Fruit fly (Drosophila melanogaster): ENCODE data around the gene CG13362.
A peak's percentile ranks its signal among the peaks of the same experiment; 100 is the strongest.

Gene CG13362

DNA sequence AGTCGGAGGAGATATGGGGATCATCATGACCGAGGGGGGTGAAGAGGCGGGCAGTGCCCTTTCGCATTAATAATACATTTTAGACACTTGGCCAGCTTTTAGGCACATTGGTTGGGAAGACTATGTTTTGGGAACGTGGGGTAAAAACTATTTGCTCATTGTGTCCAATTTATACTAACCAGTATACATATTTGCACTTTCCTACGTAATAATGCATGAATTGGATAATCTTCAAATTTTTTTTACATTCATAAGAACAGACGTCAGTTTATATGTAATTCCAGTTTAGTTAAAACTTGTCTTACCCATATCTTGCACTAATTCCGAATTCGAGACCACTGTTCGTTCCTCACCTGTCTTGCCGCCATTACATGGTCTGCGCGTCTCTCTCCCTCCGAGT is 28.2 kb upstream of the CG13362 start (continued):
- TF ChIP-seq Asciz (GFP tag; optimal IDR thresholded peaks at IDR 0.05) (no peak), nom (GFP tag; optimal IDR thresholded peaks at IDR 0.05) (peak; percentile 14), klu (GFP tag; IDR thresholded peaks at IDR 0.05) (no peak), CG14860 (GFP tag; IDR thresholded peaks at IDR 0.05; ENCODE audit: partially characterized antibody) (no peak), gcm (GFP tag; optimal IDR thresholded peaks at IDR 0.05) (no peak), al (GFP tag; IDR thresholded peaks at IDR 0.05) (no peak), D (optimal IDR thresholded peaks at IDR 0.05) (no peak), D (GFP tag; optimal IDR thresholded peaks at IDR 0.05) (no peak), CG30431 (GFP tag; optimal IDR thresholded peaks at IDR 0.05) (no peak), dpn (GFP tag; optimal IDR thresholded peaks at IDR 0.05) (no peak), amos (GFP tag; IDR thresholded peaks at IDR 0.05; ENCODE audit: partially characterized antibody) (no peak), CG18262 (tag; optimal IDR thresholded peaks at IDR 0.05) (peak; percentile 44), CG18599 (GFP tag; optimal IDR thresholded peaks at IDR 0.05) (peak; percentile 12), CG9932 (GFP tag; IDR thresholded peaks at IDR 0.05) (no peak), Mad (GFP tag; optimal IDR thresholded peaks at IDR 0.05) (no peak), Ptx1 (GFP tag; IDR thresholded peaks at IDR 0.05) (peak; percentile 37; the same call in 1 of the 2 replicates), CG6175 (GFP tag; IDR thresholded peaks at IDR 0.05) (no peak), tup (GFP tag; optimal IDR thresholded peaks at IDR 0.05) (no peak), Awh (GFP tag; IDR thresholded peaks at IDR 0.05) (no peak), hbn (GFP tag; IDR thresholded peaks at IDR 0.05; ENCODE audit: partially characterized antibody) (no peak), CG2199 (GFP tag; IDR thresholded peaks at IDR 0.05) (no peak), CG3065 (GFP tag; optimal IDR thresholded peaks at IDR 0.05) (no peak), CG12236 (GFP tag; optimal IDR thresholded peaks at IDR 0.05) (no peak), gcm2 (GFP tag; optimal IDR thresholded peaks at IDR 0.05) (no peak), jumu (GFP tag; optimal IDR thresholded peaks at IDR 0.05) (peak; percentile 20), ci (GFP tag; IDR thresholded peaks at IDR 0.05) (no peak), pzg (GFP tag; optimal IDR thresholded peaks at IDR 0.05) (no peak), CG10462 (GFP tag; optimal IDR thresholded peaks at IDR 0.05) (no peak), CG18764 (GFP tag; optimal IDR thresholded peaks at IDR 0.05) (no peak), Hand (GFP tag; optimal IDR thresholded peaks at IDR 0.05) (no peak), nerfin-1 (tag; optimal IDR thresholded peaks at IDR 0.05) (no peak), CG1529 (GFP tag; optimal IDR thresholded peaks at IDR 0.05) (no peak), CG31365 (tag; optimal IDR thresholded peaks at IDR 0.05) (no peak), Antp (GFP tag; optimal IDR thresholded peaks at IDR 0.05) (peak; percentile 0), pan (optimal IDR thresholded peaks at IDR 0.05) (no peak), pan (GFP tag; optimal IDR thresholded peaks at IDR 0.05 in 1 of 2, IDR thresholded peaks at IDR 0.05 in 1 of 2) (no peak), CG12155 (GFP tag; optimal IDR thresholded peaks at IDR 0.05) (no peak), Adf1 (GFP tag; IDR thresholded peaks at IDR 0.05) (no peak), Oli (tag; optimal IDR thresholded peaks at IDR 0.05) (peak; percentile 48), croc (GFP tag; conservative IDR thresholded peaks at IDR 0.05) (no peak), cas (GFP tag; IDR thresholded peaks at IDR 0.05) (no peak), Stat92E (GFP tag; optimal IDR thresholded peaks at IDR 0.05) (no peak), CG17829 (tag; optimal IDR thresholded peaks at IDR 0.05) (no peak), CG31224 (GFP tag; IDR thresholded peaks at IDR 0.05) (no peak), ttk (GFP tag; IDR thresholded peaks at IDR 0.05) (no peak), ewg (GFP tag; optimal IDR thresholded peaks at IDR 0.05) (no peak), CG4328 (GFP tag; optimal IDR thresholded peaks at IDR 0.05) (no peak), Hr78 (GFP tag; optimal IDR thresholded peaks at IDR 0.05) (no peak), CG7786 (GFP tag; optimal IDR thresholded peaks at IDR 0.05) (no peak), mirr (GFP tag; optimal IDR thresholded peaks at IDR 0.05) (no peak), CG32767 (GFP tag; IDR thresholded peaks at IDR 0.05) (no peak), az2 (GFP tag; optimal IDR thresholded peaks at IDR 0.05) (no peak)
